Worm (Caenorhabditis elegans): ENCODE data around the gene ret-1.

ret-1 gene

DNA sequence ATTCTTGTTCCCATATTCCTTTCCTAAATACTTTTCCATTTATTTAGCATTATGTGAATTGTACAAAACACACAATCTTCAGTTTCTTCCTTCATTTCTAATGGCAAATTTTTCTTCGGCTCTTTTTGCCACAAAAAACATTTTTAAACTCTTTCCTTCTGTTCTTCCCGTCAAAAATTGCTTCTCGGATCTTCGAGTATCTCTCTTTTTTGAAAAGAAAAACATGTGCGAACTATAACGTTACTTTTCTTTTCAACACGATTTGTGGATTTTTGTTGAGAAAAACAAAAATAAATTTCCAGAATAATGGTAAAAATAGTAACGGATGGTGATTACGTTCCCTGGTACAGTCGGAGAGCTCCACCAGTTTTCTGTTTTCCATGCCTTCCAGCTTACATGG is 25.7 kb downstream of the ret-1 start, which contains the start of gene W06A7.2:
Gene W06A7.2 (plus strand): TSS at position 301 of the 400 bp plus-strand sequence.
- TF ChIP-seq ama-1 (optimal IDR thresholded peaks at IDR 0.05) (no peak), ama-1 (GFP tag; optimal IDR thresholded peaks at IDR 0.05) (no peak), aptf-2 (GFP tag; conservative IDR thresholded peaks at IDR 0.05) (no peak), nhr-179 (tag; optimal IDR thresholded peaks at IDR 0.05) (no peak)

DNA sequence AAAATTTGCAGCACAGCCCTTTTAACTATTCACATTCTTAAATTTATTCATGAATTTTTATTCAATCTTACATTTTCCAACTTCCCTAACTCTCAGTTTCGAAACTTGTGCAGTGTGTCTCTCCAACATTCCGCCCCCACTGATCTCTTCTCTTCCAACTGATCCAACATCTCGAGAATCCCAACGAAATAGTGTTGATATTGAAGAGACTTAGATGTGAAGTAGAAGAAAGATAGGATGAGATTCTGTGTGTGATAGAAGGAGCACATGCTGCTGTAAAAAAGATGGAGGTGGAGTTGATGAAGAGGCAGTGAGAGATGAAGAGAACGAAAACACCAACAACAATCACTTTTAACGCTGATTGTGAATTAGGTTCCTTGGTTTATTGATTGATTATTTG is 26.9 kb downstream of the ret-1 start:
- TF ChIP-seq dpl-1 (GFP tag; optimal IDR thresholded peaks at IDR 0.05) (no peak), hmg-1.2 (GFP tag; IDR thresholded peaks at IDR 0.05) (no peak), Y79H2A.3 (GFP tag; conservative IDR thresholded peaks at IDR 0.05) (no peak), T26A5.8 (tag; optimal IDR thresholded peaks at IDR 0.05) (no peak), snpc-1.1 (tag; optimal IDR thresholded peaks at IDR 0.05; ENCODE audit: insufficient read depth) (no peak), F23B12.7 (tag; optimal IDR thresholded peaks at IDR 0.05; ENCODE audit: insufficient read depth) (no peak), C06A6.2 (GFP tag; conservative IDR thresholded peaks at IDR 0.05) (no peak)

DNA sequence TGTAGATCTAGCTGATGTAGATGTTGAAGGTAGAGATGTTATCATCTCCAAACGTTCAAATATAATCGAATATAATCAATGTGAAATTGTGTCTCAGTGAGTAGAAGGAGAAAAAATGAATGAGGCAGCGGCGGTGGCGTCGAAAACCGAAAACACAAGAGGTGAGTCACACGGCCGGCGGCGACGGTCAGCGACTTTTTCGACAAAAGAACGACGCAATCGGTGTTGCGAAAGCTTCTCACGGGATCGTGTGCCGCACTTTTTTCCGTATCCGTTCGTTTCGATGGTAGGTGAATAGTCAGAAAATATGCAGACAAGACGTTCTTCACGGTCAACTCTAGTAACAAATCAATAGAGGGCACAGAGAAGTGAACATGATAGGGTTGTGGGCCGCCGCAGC is 31.7 kb downstream of the ret-1 start, which contains the start of gene rin-1:
Gene rin-1 (minus strand): TSS at position 101 of the 400 bp plus-strand sequence.
- no peak for TF ChIP-seq nfyb-1 (GFP tag; IDR thresholded peaks at IDR 0.05)
- no peak for TF ChIP-seq mxl-1 (tag; optimal IDR thresholded peaks at IDR 0.05)
- no peak for TF ChIP-seq snpc-1.3 (tag; optimal IDR thresholded peaks at IDR 0.05; ENCODE audit: insufficient read depth)
- no peak for TF ChIP-seq bed-1 (GFP tag; IDR thresholded peaks at IDR 0.05)
- no peak for TF ChIP-seq ztf-18 (tag; optimal IDR thresholded peaks at IDR 0.05)
- TF ChIP-seq die-1 (tag; optimal IDR thresholded peaks at IDR 0.05): no peak
- no peak for TF ChIP-seq sptf-2 (GFP tag; optimal IDR thresholded peaks at IDR 0.05)
- TF ChIP-seq dox-1 (GFP tag; IDR thresholded peaks at IDR 0.05): no peak
- no peak for TF ChIP-seq Y56A3A.18 (GFP tag; IDR thresholded peaks at IDR 0.05)
- TF ChIP-seq F57C9.4 (tag; optimal IDR thresholded peaks at IDR 0.05): no peak
- TF ChIP-seq nfya-2 (GFP tag; IDR thresholded peaks at IDR 0.05): no peak
- TF ChIP-seq ets-4 (GFP tag; optimal IDR thresholded peaks at IDR 0.05): no peak
- no peak for TF ChIP-seq athp-1 (tag; optimal IDR thresholded peaks at IDR 0.05)
- TF ChIP-seq xnd-1 (tag; optimal IDR thresholded peaks at IDR 0.05): no peak
- no peak for TF ChIP-seq chd-7 (tag; optimal IDR thresholded peaks at IDR 0.05)
- TF ChIP-seq unc-130 (GFP tag; optimal IDR thresholded peaks at IDR 0.05): no peak
- no peak; the same call in 1 of the 2 replicates for TF ChIP-seq zfh-2 (GFP tag; conservative IDR thresholded peaks at IDR 0.05)
- TF ChIP-seq snpc-1.1 (tag; optimal IDR thresholded peaks at IDR 0.05; ENCODE audit: insufficient read depth): no peak
- TF ChIP-seq F39B2.1 (GFP tag; IDR thresholded peaks at IDR 0.05): no peak
- TF ChIP-seq Y67H2A.10 (GFP tag; conservative IDR thresholded peaks at IDR 0.05): no peak

DNA sequence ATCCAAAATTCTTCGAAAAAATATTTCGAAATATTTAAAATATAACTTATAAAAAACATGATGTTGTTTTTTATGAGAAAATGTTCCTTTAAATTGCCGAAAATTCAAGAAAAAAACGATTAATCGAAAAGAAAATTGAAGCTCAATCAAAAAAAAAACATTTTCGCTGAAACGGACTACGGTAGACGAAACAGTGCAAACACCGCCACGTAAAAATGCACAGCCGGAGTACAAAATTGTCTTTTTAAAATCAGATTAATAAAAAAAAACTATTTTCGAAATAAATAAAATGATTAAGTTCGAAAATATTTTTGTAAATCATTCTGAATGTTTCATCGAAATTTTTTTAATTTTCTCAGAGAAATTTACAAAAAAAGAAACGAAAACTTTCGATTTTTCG is 33.6 kb downstream of the ret-1 start:
- no peak for TF ChIP-seq madf-6 (GFP tag; IDR thresholded peaks at IDR 0.05)

DNA sequence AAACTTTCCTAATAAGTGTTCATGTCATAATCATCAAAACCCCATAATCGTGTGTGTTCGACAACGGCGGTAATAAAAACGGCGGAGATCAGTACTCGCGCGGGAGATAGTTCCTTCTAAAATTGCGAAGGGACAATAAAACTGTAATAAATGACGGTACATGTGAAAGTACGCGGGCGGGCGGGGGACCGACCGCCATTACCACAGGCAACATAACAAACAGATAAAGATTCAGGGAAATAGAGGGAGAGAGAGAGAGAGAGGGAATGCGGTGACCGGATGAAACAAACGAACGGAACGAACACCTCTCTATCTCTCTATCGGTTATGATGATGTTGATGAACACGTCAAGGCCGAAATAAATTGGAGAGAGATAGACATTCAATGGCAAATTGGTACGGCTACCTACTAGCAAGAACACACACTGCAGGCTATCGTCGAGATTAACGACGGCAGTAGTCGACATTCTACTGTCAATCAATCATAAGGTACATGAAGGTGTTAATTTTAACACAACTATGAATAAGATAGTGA is 40.9 kb downstream of the ret-1 start:
- TF ChIP-seq B0261.1 (tag; optimal IDR thresholded peaks at IDR 0.05): no peak
- no peak for TF ChIP-seq F37B4.10 (GFP tag; IDR thresholded peaks at IDR 0.05)
- TF ChIP-seq die-1 (tag; optimal IDR thresholded peaks at IDR 0.05): no peak
- no peak for TF ChIP-seq unc-130 (GFP tag; optimal IDR thresholded peaks at IDR 0.05)
- no peak for TF ChIP-seq ama-1 (optimal IDR thresholded peaks at IDR 0.05)
- TF ChIP-seq ama-1 (GFP tag; optimal IDR thresholded peaks at IDR 0.05): no peak
- no peak for TF ChIP-seq hsf-1 (GFP tag; IDR thresholded peaks at IDR 0.05)
- TF ChIP-seq cebp-1 (GFP tag; IDR thresholded peaks at IDR 0.05): no peak
- TF ChIP-seq cebp-1 (tag; optimal IDR thresholded peaks at IDR 0.05): no peak
- TF ChIP-seq lin-26 (GFP tag; IDR thresholded peaks at IDR 0.05): no peak
- TF ChIP-seq Y56A3A.18 (GFP tag; IDR thresholded peaks at IDR 0.05): no peak
- TF ChIP-seq nfya-1 (tag; optimal IDR thresholded peaks at IDR 0.05; ENCODE audit: borderline replicate concordance, insufficient read depth): no peak
- no peak for TF ChIP-seq tbp1 (GFP tag; optimal IDR thresholded peaks at IDR 0.05)
- TF ChIP-seq tlf-1 (GFP tag; optimal IDR thresholded peaks at IDR 0.05): no peak
- no peak for TF ChIP-seq F52B5.7 (tag; optimal IDR thresholded peaks at IDR 0.05)
- TF ChIP-seq ztf-22 (GFP tag; optimal IDR thresholded peaks at IDR 0.05): no peak

Data from whole organism, young adult.